Worm (Caenorhabditis elegans): ENCODE data around the gene sup-12.

DNA sequence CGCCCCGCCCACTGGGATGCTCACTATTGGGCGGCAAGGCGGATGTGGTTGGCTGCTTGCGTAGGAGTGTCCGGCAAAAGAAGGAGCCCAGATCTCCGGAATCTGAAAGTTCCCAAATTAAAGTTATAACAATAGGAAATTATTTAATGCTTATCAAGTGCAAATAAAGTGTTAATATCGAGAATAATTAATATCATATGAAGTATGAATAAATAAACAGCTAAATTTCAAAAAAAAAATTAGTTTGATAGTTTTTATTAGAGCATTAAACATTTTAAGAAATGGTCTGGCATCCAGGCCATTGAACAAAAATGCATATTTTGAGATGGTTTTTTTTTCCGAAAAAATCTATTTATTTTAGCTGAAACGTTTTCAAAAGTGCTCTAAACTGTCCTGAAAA lies 30.9 kb upstream of the sup-12 start, which contains the start of gene lim-4:
- TF ChIP-seq W03F9.2 (tag; optimal IDR thresholded peaks at IDR 0.05) (no peak), him-1 (tag; optimal IDR thresholded peaks at IDR 0.05) (no peak), dao-5 (tag; optimal IDR thresholded peaks at IDR 0.05) (no peak)

All from whole organism, L4/young adult.